Worm (Caenorhabditis elegans) whole organism, late embryonic: ENCODE results near the gene Y13C8A.1.

Source experiments
- T23F11.4 ChIP-seq: fragments of 200-800 bp; sonication (Bioruptor generic); optimal IDR thresholded peaks from 2 replicates; lab custom pipeline; 2018; ENCODE audit warnings: mild to moderate bottlenecking, missing genetic modification characterization, missing compliant biosample characterization
- Y22D7AL.16 ChIP-seq: sonication (generic microtip); optimal IDR thresholded peaks from 2 replicates; lab custom pipeline; 2016; ENCODE audit warnings: missing genetic modification characterization, missing compliant biosample characterization
- ceh-14 ChIP-seq: sonication (generic microtip); optimal IDR thresholded peaks from 2 replicates; lab custom pipeline; 2016; ENCODE audit warnings: missing genotype, missing genetic modification characterization, missing compliant biosample characterization
- ceh-34 ChIP-seq: sonication (generic microtip); optimal IDR thresholded peaks from 2 replicates; lab custom pipeline; 2016; ENCODE audit warnings: mild to moderate bottlenecking, missing genetic modification characterization, missing compliant biosample characterization
- ceh-9 ChIP-seq: sonication (generic microtip); optimal IDR thresholded peaks from 2 replicates; lab custom pipeline; 2016; ENCODE audit warnings: mild to moderate bottlenecking, missing genetic modification characterization, inconsistent platforms, missing compliant biosample characterization
- mec-3 ChIP-seq: sonication (generic microtip); optimal IDR thresholded peaks from 2 replicates; lab custom pipeline; 2016; ENCODE audit warnings: borderline replicate concordance, missing genetic modification characterization, missing compliant biosample characterization
- nfya-1 ChIP-seq: sonication (generic microtip); optimal IDR thresholded peaks from 2 replicates; lab custom pipeline; 2017; ENCODE audit warnings: missing genetic modification characterization, mild to moderate bottlenecking, missing compliant biosample characterization, antibody characterized with exemption, moderate library complexity
- pha-4 ChIP-seq: fragments of 150-350 bp; optimal IDR thresholded peaks from 2 replicates; lab custom pipeline; 2018; ENCODE audit warnings: missing biosample characterization, missing genetic modification reagents, missing genetic modification characterization
- pqm-1 ChIP-seq: sonication (generic microtip); optimal IDR thresholded peaks from 2 replicates; lab custom pipeline; 2016; ENCODE audit warnings: missing genetic modification characterization, missing compliant biosample characterization
- sdc-2 ChIP-seq: sonication (generic microtip); optimal IDR thresholded peaks from 2 replicates; lab custom pipeline; 2016; ENCODE audit warnings: missing genotype, missing genetic modification characterization, missing compliant biosample characterization
- syd-9 ChIP-seq: sonication (generic microtip); optimal IDR thresholded peaks from 2 replicates; lab custom pipeline; 2016; ENCODE audit warnings: mild to moderate bottlenecking, missing genetic modification characterization, moderate library complexity, missing compliant biosample characterization
- ztf-16 ChIP-seq: sonication (generic microtip); optimal IDR thresholded peaks from 2 replicates; lab custom pipeline; 2017; ENCODE audit warnings: missing genetic modification characterization, missing compliant biosample characterization

ce11 chrX:16921533-16921932, 38.0 kb downstream of the Y13C8A.1 start, which contains the start of gene fbxb-114:
- TF ChIP-seq ceh-14 (tag; lab: Kevin White, UChicago): no peak
- no peak for TF ChIP-seq T23F11.4 (GFP tag; lab: Kevin White, UChicago)
- no peak for TF ChIP-seq mec-3 (tag; lab: Kevin White, UChicago)
- no peak for TF ChIP-seq nfya-1 (tag; lab: Kevin White, UChicago)
- no peak for TF ChIP-seq pqm-1
- no peak for TF ChIP-seq ceh-9 (tag; lab: Kevin White, UChicago)
- TF ChIP-seq pha-4 (tag; lab: Kevin White, UChicago): no peak
- no peak for TF ChIP-seq ceh-34 (tag; lab: Kevin White, UChicago)
- TF ChIP-seq syd-9 (tag; lab: Kevin White, UChicago): no peak
- no peak for TF ChIP-seq sdc-2
- TF ChIP-seq ztf-16 (tag; lab: Kevin White, UChicago): no peak
- TF ChIP-seq Y22D7AL.16 (tag; lab: Kevin White, UChicago): no peak
